Worm (Caenorhabditis elegans) whole organism, L3 larva: ENCODE data around the gene sru-9.
"Not testable (repeated sequence)": the region's sequence is repeated elsewhere in the genome, so short reads cannot be mapped to it uniquely, and the experiment has no call there.

Experiments
- R02D3.7 ChIP-seq: fragments of 150-350 bp; optimal IDR thresholded peaks from 2 replicates; lab custom pipeline; 2014; ENCODE audit warnings: missing biosample characterization, missing genetic modification characterization
- ZK546.5 ChIP-seq: sonication (generic microtip); optimal IDR thresholded peaks from 2 replicates; lab custom pipeline; 2017; ENCODE audit warnings: missing biosample characterization, missing genetic modification characterization
- aly-2 ChIP-seq: fragments of 150-350 bp; optimal IDR thresholded peaks from 2 replicates; lab custom pipeline; 2014; ENCODE audit warnings: missing biosample characterization, missing genetic modification characterization
- ama-1 ChIP-seq: fragments of 150-350 bp; optimal IDR thresholded peaks from 2 replicates; lab custom pipeline; 2018
- ceh-28 ChIP-seq: fragments of 150-350 bp; optimal IDR thresholded peaks from 2 replicates; lab custom pipeline; 2014; ENCODE audit warnings: missing biosample characterization, missing genetic modification reagents, missing genetic modification characterization
- ceh-82 ChIP-seq: fragments of 150-350 bp; optimal IDR thresholded peaks from 2 replicates; lab custom pipeline; 2014; ENCODE audit warnings: missing biosample characterization, missing genetic modification characterization
- daf-12 ChIP-seq: fragments of 150-350 bp; optimal IDR thresholded peaks from 2 replicates; lab custom pipeline; 2014; ENCODE audit warnings: missing biosample characterization, missing genetic modification reagents, missing genetic modification characterization
- egl-27 ChIP-seq: sonication (generic microtip); optimal IDR thresholded peaks from 4 replicates; lab custom pipeline; 2017; ENCODE audit warnings: missing biosample characterization, missing genetic modification reagents, missing genetic modification characterization
- egl-5 ChIP-seq: fragments of 150-350 bp; optimal IDR thresholded peaks from 2 replicates; lab custom pipeline; 2017; ENCODE audit warnings: missing biosample characterization, missing genetic modification reagents, missing genetic modification characterization, inconsistent platforms
- elt-1 ChIP-seq: fragments of 150-350 bp; optimal IDR thresholded peaks from 2 replicates; lab custom pipeline; 2014; ENCODE audit warnings: missing biosample characterization, missing genetic modification characterization
- elt-2 ChIP-seq: sonication (generic microtip); optimal IDR thresholded peaks from 2 replicates; lab custom pipeline; 2016; ENCODE audit warnings: missing genetic modification reagents, mild to moderate bottlenecking, missing genetic modification characterization, missing compliant biosample characterization
- elt-3 ChIP-seq, 3 experiments: fragments of 150-350 bp in 1 of 3; sonication (generic microtip) in 2 of 3; optimal IDR thresholded peaks; 2 replicates in 2 of 3; 4 replicates in 1 of 3; lab custom pipeline; 2014 to 2017; ENCODE audit warnings: missing biosample characterization in 3 of 3, missing genetic modification characterization in 3 of 3
- eor-1 ChIP-seq, 2 experiments: fragments of 150-350 bp; optimal IDR thresholded peaks; 2 replicates each; lab custom pipeline; 2014 to 2018; ENCODE audit warnings: missing biosample characterization in 2 of 2, missing genetic modification characterization in 2 of 2
- fkh-2 ChIP-seq: fragments of 150-350 bp; optimal IDR thresholded peaks from 2 replicates; lab custom pipeline; 2014; ENCODE audit warnings: missing biosample characterization, missing genetic modification reagents, missing genetic modification characterization
- jun-1 ChIP-seq: fragments of 150-350 bp; optimal IDR thresholded peaks from 2 replicates; lab custom pipeline; 2014; ENCODE audit warnings: missing biosample characterization, missing genetic modification reagents, missing genetic modification characterization
- lin-15B ChIP-seq: fragments of 150-350 bp; optimal IDR thresholded peaks from 2 replicates; lab custom pipeline; 2014; ENCODE audit warnings: missing biosample characterization, missing genetic modification characterization
- lsy-12 ChIP-seq: sonication (generic microtip); optimal IDR thresholded peaks from 2 replicates; lab custom pipeline; 2016; ENCODE audit warnings: mild to moderate bottlenecking, missing genetic modification characterization, missing compliant biosample characterization
- mdl-1 ChIP-seq: fragments of 150-350 bp; optimal IDR thresholded peaks from 2 replicates; lab custom pipeline; 2014; ENCODE audit warnings: missing biosample characterization, missing genetic modification characterization
- mml-1 ChIP-seq: fragments of 150-350 bp; sonication (generic microtip); optimal IDR thresholded peaks from 3 replicates; lab custom pipeline; 2014; ENCODE audit warnings: missing biosample characterization, missing genetic modification characterization
- nfya-1 ChIP-seq: sonication (generic microtip); optimal IDR thresholded peaks from 2 replicates; lab custom pipeline; 2017; ENCODE audit warnings: missing genetic modification characterization, mild to moderate bottlenecking, missing compliant biosample characterization, antibody characterized with exemption, moderate library complexity; ENCODE audit not compliant: insufficient read depth
- nhr-12 ChIP-seq: fragments of 150-350 bp; optimal IDR thresholded peaks from 2 replicates; lab custom pipeline; 2014; ENCODE audit warnings: missing biosample characterization, missing genetic modification characterization
- nhr-23 ChIP-seq: fragments of 150-350 bp; optimal IDR thresholded peaks from 2 replicates; lab custom pipeline; 2014; ENCODE audit warnings: missing biosample characterization, missing genetic modification reagents, missing genetic modification characterization
- nhr-28 ChIP-seq: fragments of 150-350 bp; optimal IDR thresholded peaks from 2 replicates; lab custom pipeline; 2014; ENCODE audit warnings: missing biosample characterization, missing genetic modification characterization
- nhr-67 ChIP-seq: fragments of 150-350 bp; optimal IDR thresholded peaks from 2 replicates; lab custom pipeline; 2014; ENCODE audit warnings: missing biosample characterization, missing genetic modification characterization
- nhr-76 ChIP-seq: fragments of 150-350 bp; sonication (generic microtip); optimal IDR thresholded peaks from 5 replicates; lab custom pipeline; 2014; ENCODE audit warnings: missing biosample characterization, missing genetic modification characterization
- nhr-77 ChIP-seq: fragments of 150-350 bp; optimal IDR thresholded peaks from 2 replicates; lab custom pipeline; 2014; ENCODE audit warnings: missing biosample characterization, missing genetic modification characterization
- pha-4 ChIP-seq: fragments of 150-350 bp; optimal IDR thresholded peaks from 2 replicates; lab custom pipeline; 2014; ENCODE audit warnings: missing biosample characterization, missing genetic modification reagents, missing genetic modification characterization
- pqm-1 ChIP-seq: fragments of 150-350 bp; optimal IDR thresholded peaks from 2 replicates; lab custom pipeline; 2017; ENCODE audit warnings: missing biosample characterization, missing genetic modification characterization, inconsistent platforms
- sea-2 ChIP-seq: fragments of 150-350 bp; sonication (generic microtip); optimal IDR thresholded peaks from 4 replicates; lab custom pipeline; 2014; ENCODE audit warnings: missing biosample characterization, missing genetic modification reagents, missing genetic modification characterization
- skn-1 ChIP-seq: fragments of 150-350 bp; optimal IDR thresholded peaks from 2 replicates; lab custom pipeline; 2014; ENCODE audit warnings: missing biosample characterization, missing genetic modification characterization
- tbx-2 ChIP-seq: sonication (generic microtip); optimal IDR thresholded peaks from 2 replicates; lab custom pipeline; 2016; ENCODE audit warnings: mild to moderate bottlenecking, missing genetic modification characterization, missing compliant biosample characterization
- unc-39 ChIP-seq: sonication (generic microtip); optimal IDR thresholded peaks from 4 replicates; lab custom pipeline; 2017; ENCODE audit warnings: missing biosample characterization, missing genetic modification characterization
- zag-1 ChIP-seq: fragments of 150-350 bp; optimal IDR thresholded peaks from 2 replicates; lab custom pipeline; 2014; ENCODE audit warnings: missing biosample characterization, missing genetic modification characterization
- ztf-11 ChIP-seq: fragments of 150-350 bp; optimal IDR thresholded peaks from 2 replicates; lab custom pipeline; 2014; ENCODE audit warnings: missing biosample characterization, missing genetic modification characterization
- ztf-4 ChIP-seq: fragments of 150-350 bp; optimal IDR thresholded peaks from 2 replicates; lab custom pipeline; 2014; ENCODE audit warnings: missing biosample characterization, missing genetic modification characterization

sru-9 gene

ce11 chrIV:13588544-13589043, at the start of gene sru-9:
Gene sru-9, plus strand, starts transcription at chrIV:13588993.
- TF ChIP-seq zag-1 (tag; lab: Kevin White, UChicago); elt-3 (tag; optimal IDR thresholded peaks at IDR 0.05; lab: Kevin White, UChicago); egl-5 (tag; lab: Kevin White, UChicago): not testable (repeated sequence)

DNA sequence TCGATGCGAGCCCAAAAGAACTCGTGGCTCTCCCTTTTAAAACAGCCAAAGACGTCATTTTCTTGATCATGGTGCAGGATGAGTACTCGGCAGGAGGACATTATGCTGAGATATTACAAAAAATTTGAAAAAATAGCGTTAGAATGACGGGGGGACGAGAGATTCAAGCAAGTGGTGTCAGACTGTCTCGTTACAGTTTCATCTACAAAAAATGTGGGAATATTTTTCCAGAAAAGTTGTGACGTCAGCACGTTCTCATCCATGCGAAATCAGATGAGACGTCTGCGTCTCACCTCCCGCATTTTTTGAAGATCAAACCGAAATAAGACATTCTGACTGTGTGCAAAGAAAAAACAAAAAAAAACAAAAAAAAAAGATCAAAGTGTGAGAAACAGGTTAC, 48.6 kb upstream of the sru-9 start, which contains the start of gene rsd-2:
Gene rsd-2 (minus strand): TSS at position 101 of the 400 bp plus-strand sequence.
- no peak for TF ChIP-seq ceh-82 (tag; lab: Kevin White, UChicago)
- TF ChIP-seq unc-39 = no peak
- TF ChIP-seq egl-27 (tag; lab: Kevin White, UChicago) = no peak
- no peak for TF ChIP-seq fkh-2 (tag; lab: Kevin White, UChicago)
- no peak for TF ChIP-seq nhr-76 (tag; lab: Kevin White, UChicago)
- no peak for TF ChIP-seq ZK546.5 (tag; lab: Kevin White, UChicago)
- no peak for TF ChIP-seq aly-2 (tag; lab: Kevin White, UChicago)
- TF ChIP-seq mdl-1 = no peak
- TF ChIP-seq pha-4 (tag; lab: Kevin White, UChicago) = no peak
- TF ChIP-seq tbx-2 (tag; lab: Kevin White, UChicago) = no peak
- no peak for TF ChIP-seq ama-1 (lab: Kevin White, UChicago)
- TF ChIP-seq skn-1 = no peak

DNA sequence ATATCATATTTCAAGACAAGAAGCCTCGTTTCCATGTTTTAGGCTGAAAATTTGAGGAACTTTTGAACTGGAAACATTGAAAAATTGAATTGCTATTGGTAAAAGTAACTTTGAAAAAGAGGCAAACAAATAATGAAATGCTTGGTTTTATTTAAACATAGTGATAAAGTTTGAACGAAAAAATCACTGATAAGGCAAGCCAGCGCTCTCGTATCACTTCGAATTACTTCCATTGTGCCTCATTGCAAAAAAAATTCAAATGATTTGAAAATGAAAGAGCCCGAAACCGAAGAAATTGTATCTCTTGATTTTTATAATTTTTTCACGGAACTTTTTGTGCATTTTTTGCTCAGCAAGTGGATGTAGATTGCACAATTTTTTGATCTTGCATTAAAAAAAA, 40.6 kb upstream of the sru-9 start, which contains the start of gene F52G2.3:
Gene F52G2.3 (minus strand): TSS at position 43 of the 400 bp plus-strand sequence.
- TF ChIP-seq nfya-1 (tag; lab: Kevin White, UChicago) (no peak), pqm-1 (tag; lab: Kevin White, UChicago) (peak; percentile 20), elt-2 (tag; lab: Kevin White, UChicago) (peak; percentile 62)

- no peak for TF ChIP-seq skn-1
- no peak for TF ChIP-seq daf-12 (tag; lab: Kevin White, UChicago)
- TF ChIP-seq mml-1 = no peak
- TF ChIP-seq elt-2 (tag; lab: Kevin White, UChicago) = no peak
- TF ChIP-seq elt-1 (tag; lab: Kevin White, UChicago) = no peak
- TF ChIP-seq jun-1 = no peak
- TF ChIP-seq, all 47 proteins: peak for 0
Observed at ce11 chrIV:13549350-13549749, 39.4 kb upstream of the sru-9 start.

ce11 chrIV:13554350-13554749, 34.4 kb upstream of the sru-9 start:
- no peak for TF ChIP-seq mml-1
- TF ChIP-seq eor-1 (tag; optimal IDR thresholded peaks at IDR 0.05; lab: Kevin White, UChicago) = no peak
- no peak for TF ChIP-seq nhr-12 (tag; lab: Kevin White, UChicago)
- TF ChIP-seq ceh-28 (tag; lab: Kevin White, UChicago) = no peak
- TF ChIP-seq mdl-1 = no peak
- no peak for TF ChIP-seq lsy-12 (tag; lab: Kevin White, UChicago)
- TF ChIP-seq aly-2 (tag; lab: Kevin White, UChicago) = no peak
- no peak for TF ChIP-seq lin-15B (tag; lab: Kevin White, UChicago)
- TF ChIP-seq pha-4 (tag; lab: Kevin White, UChicago) = no peak
- no peak for TF ChIP-seq ztf-11 (tag; lab: Kevin White, UChicago)
- no peak for TF ChIP-seq nhr-23
- no peak for TF ChIP-seq R02D3.7 (tag; lab: Kevin White, UChicago)

ce11 chrIV:13555508-13555907, 33.3 kb upstream of the sru-9 start:
- no peak for TF ChIP-seq eor-1 (tag; optimal IDR thresholded peaks at IDR 0.05; lab: Kevin White, UChicago)
- no peak for TF ChIP-seq nhr-77 (tag; lab: Kevin White, UChicago)
- TF ChIP-seq lin-15B (tag; lab: Kevin White, UChicago) = no peak
- TF ChIP-seq sea-2 (GFP tag; lab: Kevin White, UChicago) = no peak
- TF ChIP-seq nhr-28 (tag; lab: Kevin White, UChicago) = no peak
- no peak for TF ChIP-seq unc-39
- TF ChIP-seq ceh-82 (tag; lab: Kevin White, UChicago) = no peak
- TF ChIP-seq nhr-12 (tag; lab: Kevin White, UChicago) = no peak
- TF ChIP-seq nhr-67 = no peak
- no peak for TF ChIP-seq ztf-4 (tag; lab: Kevin White, UChicago)
- no peak for TF ChIP-seq ama-1 (lab: Kevin White, UChicago)
